Fruit fly (Drosophila melanogaster) whole organism, embryonic: ENCODE measurements around the gene inc.
A peak's percentile ranks its signal among the peaks of the same experiment; 100 is the strongest.

Source experiments
- CG10274 ChIP-seq: fragments of 200-800 bp; sonication (Bioruptor generic); optimal IDR thresholded peaks from 3 replicates; lab custom pipeline; 2017; ENCODE audit warnings: missing biosample characterization, mild to moderate bottlenecking, missing genetic modification characterization
- CG11093 ChIP-seq: fragments of 200-800 bp; sonication (Bioruptor generic); IDR thresholded peaks from 3 replicates; pipeline ENCODE4 v1.3.6; 2022; ENCODE audit warnings: missing biosample characterization, missing genetic modification characterization
- CG12299 ChIP-seq: fragments of 200-800 bp; sonication (Bioruptor generic); optimal IDR thresholded peaks from 2 replicates; lab custom pipeline; 2018; ENCODE audit warnings: missing biosample characterization, mild to moderate bottlenecking, missing genetic modification characterization
- CG13296 ChIP-seq: fragments of 200-800 bp; sonication (Bioruptor generic); optimal IDR thresholded peaks from 3 replicates; lab custom pipeline; 2018; ENCODE audit warnings: missing biosample characterization, mild to moderate bottlenecking, missing genetic modification characterization
- CG1529 ChIP-seq: fragments of 200-800 bp; sonication (Bioruptor generic); optimal IDR thresholded peaks from 3 replicates; lab custom pipeline; 2018; ENCODE audit warnings: missing biosample characterization, missing genetic modification characterization
- CG15514 ChIP-seq: fragments of 200-800 bp; sonication (Bioruptor generic); optimal IDR thresholded peaks from 3 replicates; lab custom pipeline; 2017; ENCODE audit warnings: missing biosample characterization, missing genetic modification characterization, mild to moderate bottlenecking, moderate library complexity, missing genetic modification reagents
- CG16815 ChIP-seq: fragments of 200-800 bp; sonication (Bioruptor generic); optimal IDR thresholded peaks from 3 replicates; lab custom pipeline; 2017; ENCODE audit warnings: missing biosample characterization, mild to moderate bottlenecking, missing genetic modification characterization
- CG17612 ChIP-seq: fragments of 200-800 bp; sonication (Bioruptor generic); IDR thresholded peaks from 2 replicates; pipeline ENCODE4 v1.3.6; 2022; ENCODE audit warnings: missing biosample characterization, missing genetic modification characterization
- CG17912 ChIP-seq: fragments of 200-800 bp; sonication (Bioruptor generic); optimal IDR thresholded peaks from 2 replicates; lab custom pipeline; 2018; ENCODE audit warnings: missing biosample characterization, mild to moderate bottlenecking, missing genetic modification characterization
- CG3726 ChIP-seq: fragments of 200-800 bp; sonication (Bioruptor generic); IDR thresholded peaks from 3 replicates; pipeline ENCODE4, ENCODE4 v1.3.6; 2022; ENCODE audit warnings: missing biosample characterization, missing genetic modification characterization
- CG4360 ChIP-seq: fragments of 200-800 bp; sonication (Bioruptor generic); IDR thresholded peaks from 2 replicates; pipeline ENCODE4 v1.3.6; 2022; ENCODE audit warnings: missing biosample characterization, missing genetic modification characterization
- CG6765 ChIP-seq: fragments of 200-800 bp; sonication (Bioruptor generic); optimal IDR thresholded peaks from 3 replicates; lab custom pipeline; 2017; ENCODE audit warnings: missing biosample characterization, mild to moderate bottlenecking, missing genetic modification characterization
- CG6813 ChIP-seq: fragments of 200-800 bp; sonication (Bioruptor generic); optimal IDR thresholded peaks from 2 replicates; lab custom pipeline; 2017; ENCODE audit warnings: missing biosample characterization, missing genetic modification characterization, mild to moderate bottlenecking, moderate library complexity, missing genetic modification reagents
- CG7271 ChIP-seq: fragments of 200-800 bp; sonication (Bioruptor generic); optimal IDR thresholded peaks from 2 replicates; lab custom pipeline; 2018; ENCODE audit warnings: missing biosample characterization, mild to moderate bottlenecking, missing genetic modification characterization, moderate library complexity
- CG7786 ChIP-seq: fragments of 200-800 bp; sonication (Bioruptor generic); optimal IDR thresholded peaks from 2 replicates; lab custom pipeline; 2016; ENCODE audit warnings: missing biosample characterization, missing genetic modification characterization
- CG8944 ChIP-seq: fragments of 200-800 bp; sonication (Bioruptor generic); optimal IDR thresholded peaks from 3 replicates; lab custom pipeline; 2016; ENCODE audit warnings: missing biosample characterization, missing genetic modification characterization
- CG9876 ChIP-seq: fragments of 200-800 bp; sonication (Bioruptor generic); optimal IDR thresholded peaks from 2 replicates; lab custom pipeline; 2016; ENCODE audit warnings: missing biosample characterization, missing genetic modification characterization
- Dek ChIP-seq: fragments of 200-800 bp; sonication (Bioruptor generic); optimal IDR thresholded peaks from 3 replicates; lab custom pipeline; 2019; ENCODE audit warnings: missing biosample characterization, mild to moderate bottlenecking, missing genetic modification characterization, moderate library complexity
- Dfd ChIP-seq, 2 experiments: fragments of >200 bp; optimal IDR thresholded peaks; 2 replicates each; lab custom pipeline; 2017; ENCODE audit warnings: missing biosample characterization in 2 of 2, missing genetic modification characterization in 2 of 2
- Doc2 ChIP-seq: fragments of 200-800 bp; sonication (Bioruptor generic); IDR thresholded peaks from 2 replicates; pipeline ENCODE4 v1.3.6; 2022; ENCODE audit warnings: missing biosample characterization, missing genetic modification characterization
- E2f2 ChIP-seq: fragments of 200-800 bp; sonication (Bioruptor generic); IDR thresholded peaks from 2 replicates; pipeline ENCODE4 v1.3.6; 2022; ENCODE audit warnings: missing biosample characterization, missing genetic modification characterization
- Elba2 ChIP-seq: fragments of 200-800 bp; sonication (Bioruptor generic); optimal IDR thresholded peaks from 3 replicates; lab custom pipeline; 2016; ENCODE audit warnings: missing biosample characterization, missing genetic modification characterization
- Gug ChIP-seq: fragments of 200-800 bp; sonication (Bioruptor generic); IDR thresholded peaks from 4 replicates; pipeline ENCODE4 v1.3.6; 2022; ENCODE audit warnings: missing biosample characterization, missing genetic modification characterization
- Hey ChIP-seq: fragments of 200-800 bp; sonication (Bioruptor generic); optimal IDR thresholded peaks from 3 replicates; lab custom pipeline; 2018; ENCODE audit warnings: missing biosample characterization, mild to moderate bottlenecking, missing genetic modification characterization
- HmgZ ChIP-seq: fragments of 200-800 bp; sonication (Bioruptor generic); optimal IDR thresholded peaks from 2 replicates; lab custom pipeline; 2018; ENCODE audit warnings: missing biosample characterization, mild to moderate bottlenecking, missing genetic modification characterization
- Hr3 ChIP-seq: fragments of 200-800 bp; sonication (Bioruptor generic); optimal IDR thresholded peaks from 3 replicates; lab custom pipeline; 2016; ENCODE audit warnings: missing biosample characterization, missing genetic modification characterization
- Myb ChIP-seq: fragments of 200-800 bp; sonication (Bioruptor generic); optimal IDR thresholded peaks from 2 replicates; lab custom pipeline; 2016; ENCODE audit warnings: missing biosample characterization, missing genetic modification characterization
- Nf-YB ChIP-seq: fragments of 200-800 bp; sonication (Bioruptor generic); optimal IDR thresholded peaks from 3 replicates; lab custom pipeline; 2019; ENCODE audit warnings: missing biosample characterization, mild to moderate bottlenecking, missing genetic modification characterization, moderate library complexity
- Optix ChIP-seq: fragments of 200-800 bp; sonication (Bioruptor generic); IDR thresholded peaks from 3 replicates; pipeline ENCODE4 v1.3.6; 2022; ENCODE audit warnings: missing biosample characterization, missing genetic modification characterization
- Pdp1 ChIP-seq, 2 experiments: fragments of 200-800 bp; sonication (Bioruptor generic); optimal IDR thresholded peaks; 3 replicates each; lab custom pipeline; 2016; ENCODE audit warnings: missing biosample characterization in 2 of 2, missing genetic modification characterization in 2 of 2, mild to moderate bottlenecking in 1 of 2, moderate library complexity in 1 of 2
- Rfx ChIP-seq: fragments of 200-800 bp; sonication (Bioruptor generic); IDR thresholded peaks from 2 replicates; pipeline ENCODE4 v1.3.6; 2022; ENCODE audit warnings: missing biosample characterization, missing genetic modification characterization
- Sin3A ChIP-seq: fragments of >200 bp; optimal IDR thresholded peaks from 2 replicates; lab custom pipeline; 2018
- TFAM ChIP-seq: fragments of 200-800 bp; sonication (Bioruptor generic); optimal IDR thresholded peaks from 2 replicates; lab custom pipeline; 2017; ENCODE audit warnings: missing biosample characterization, missing genetic modification characterization, inconsistent platforms
- Vsx1 ChIP-seq: fragments of 200-800 bp; sonication (Bioruptor generic); optimal IDR thresholded peaks from 2 replicates; lab custom pipeline; 2017; ENCODE audit warnings: missing biosample characterization, mild to moderate bottlenecking, missing genetic modification characterization, missing genetic modification reagents
- az2 ChIP-seq: fragments of 200-800 bp; sonication (Bioruptor generic); optimal IDR thresholded peaks from 3 replicates; lab custom pipeline; 2016; ENCODE audit warnings: missing biosample characterization, missing genetic modification characterization
- bigmax ChIP-seq: fragments of 200-800 bp; sonication (Bioruptor generic); optimal IDR thresholded peaks from 2 replicates; lab custom pipeline; 2018; ENCODE audit warnings: missing biosample characterization, mild to moderate bottlenecking, missing genetic modification characterization
- cad ChIP-seq: fragments of >200 bp; optimal IDR thresholded peaks from 2 replicates; lab custom pipeline; 2017; ENCODE audit warnings: missing biosample characterization, missing genetic modification characterization
- cwo ChIP-seq: fragments of 200-800 bp; sonication (Bioruptor generic); optimal IDR thresholded peaks from 3 replicates; lab custom pipeline; 2017; ENCODE audit warnings: missing biosample characterization, missing genetic modification characterization, mild to moderate bottlenecking, moderate library complexity, missing genetic modification reagents
- dati ChIP-seq: fragments of 200-800 bp; sonication (Bioruptor generic); IDR thresholded peaks from 2 replicates; pipeline ENCODE4 v1.3.6; 2022; ENCODE audit warnings: missing biosample characterization, missing genetic modification characterization
- disco-r ChIP-seq: fragments of 200-800 bp; sonication (Bioruptor generic); optimal IDR thresholded peaks from 2 replicates; lab custom pipeline; 2016; ENCODE audit warnings: missing biosample characterization, missing genetic modification characterization
- dmrt11E ChIP-seq: fragments of 200-800 bp; sonication (Bioruptor generic); optimal IDR thresholded peaks from 3 replicates; lab custom pipeline; 2018; ENCODE audit warnings: missing biosample characterization, mild to moderate bottlenecking, missing genetic modification characterization, moderate library complexity
- dysf ChIP-seq: fragments of 200-800 bp; sonication (Bioruptor generic); IDR thresholded peaks from 3 replicates; pipeline ENCODE4 v1.3.6; 2022; ENCODE audit warnings: missing biosample characterization, missing genetic modification characterization
- fd64A ChIP-seq: fragments of 200-800 bp; sonication (Bioruptor generic); optimal IDR thresholded peaks from 3 replicates; lab custom pipeline; 2018; ENCODE audit warnings: missing biosample characterization, mild to moderate bottlenecking, missing genetic modification characterization
- jumu ChIP-seq: fragments of 200-800 bp; sonication (Bioruptor generic); optimal IDR thresholded peaks from 3 replicates; lab custom pipeline; 2016; ENCODE audit warnings: missing biosample characterization, missing genetic modification characterization
- kah ChIP-seq: fragments of 200-800 bp; sonication (Bioruptor generic); optimal IDR thresholded peaks from 2 replicates; lab custom pipeline; 2018; ENCODE audit warnings: missing biosample characterization, mild to moderate bottlenecking, missing genetic modification characterization
- luna ChIP-seq: fragments of 200-800 bp; sonication (Bioruptor generic); optimal IDR thresholded peaks from 2 replicates; lab custom pipeline; 2016; ENCODE audit warnings: missing biosample characterization, missing genetic modification characterization
- nmo ChIP-seq: fragments of 200-800 bp; sonication (Bioruptor generic); optimal IDR thresholded peaks from 2 replicates; lab custom pipeline; 2018; ENCODE audit warnings: missing biosample characterization, mild to moderate bottlenecking, missing genetic modification characterization, moderate library complexity
- sima ChIP-seq: fragments of 200-800 bp; sonication (Bioruptor generic); optimal IDR thresholded peaks from 2 replicates; lab custom pipeline; 2016; ENCODE audit warnings: missing biosample characterization, missing genetic modification characterization
- slou ChIP-seq: fragments of 200-800 bp; sonication (Bioruptor generic); optimal IDR thresholded peaks from 3 replicates; lab custom pipeline; 2016; ENCODE audit warnings: missing biosample characterization, missing genetic modification characterization
- sug ChIP-seq: fragments of 200-800 bp; optimal IDR thresholded peaks from 2 replicates; lab custom pipeline; 2019; ENCODE audit warnings: missing biosample characterization, mild to moderate bottlenecking, missing genetic modification characterization, moderate library complexity
- tgo ChIP-seq: fragments of 200-800 bp; sonication (Bioruptor generic); IDR thresholded peaks from 3 replicates; pipeline ENCODE4 v1.3.6; 2022; ENCODE audit warnings: missing biosample characterization, missing genetic modification characterization
- tin ChIP-seq: fragments of 200-800 bp; sonication (Bioruptor generic); optimal IDR thresholded peaks from 3 replicates; lab custom pipeline; 2016; ENCODE audit warnings: missing biosample characterization, missing genetic modification characterization
- toy ChIP-seq: fragments of 200-800 bp; sonication (Bioruptor generic); IDR thresholded peaks from 2 replicates; pipeline ENCODE4 v1.3.6; 2022; ENCODE audit warnings: missing biosample characterization, missing genetic modification characterization

inc gene

dm6 chrX:1476848-1477247, 6.4 kb upstream of the inc start, which contains the start of the genes Rab27 and mei-38 (continued):
- no peak for TF ChIP-seq bigmax (GFP tag; lab: Kevin White, UChicago)
- peak; percentile 33 for TF ChIP-seq HmgZ (tag; lab: Kevin White, UChicago)
- TF ChIP-seq sug (tag; lab: Kevin White, UChicago), result no peak
- TF ChIP-seq Dfd (GFP tag; optimal IDR thresholded peaks at IDR 0.05; lab: Kevin White, UChicago), result no peak
- no peak for TF ChIP-seq Dek (tag; lab: Kevin White, UChicago)
- no peak for TF ChIP-seq CG9876
- no peak for TF ChIP-seq CG16815 (GFP tag; lab: Kevin White, UChicago)
- no peak for TF ChIP-seq Gug (GFP tag; lab: Robert Waterston, UW)
- no peak for TF ChIP-seq tin (GFP tag; lab: Kevin White, UChicago)
- no peak for TF ChIP-seq dati (GFP tag; lab: Robert Waterston, UW)
- TF ChIP-seq CG7786 (GFP tag; lab: Kevin White, UChicago), result peak; percentile 36
- TF ChIP-seq TFAM (GFP tag; lab: Kevin White, UChicago), result no peak
- TF ChIP-seq sima, result no peak
- TF ChIP-seq CG7271 (tag; lab: Kevin White, UChicago), result no peak
- no peak for TF ChIP-seq nmo (GFP tag; lab: Kevin White, UChicago)
- peak; percentile 44 for TF ChIP-seq jumu (GFP tag; lab: Kevin White, UChicago)
- TF ChIP-seq CG17612 (GFP tag; lab: Robert Waterston, UW), result no peak
- TF ChIP-seq CG8944 (GFP tag; lab: Kevin White, UChicago), result no peak
- TF ChIP-seq cad, result no peak
- peak; percentile 64 for TF ChIP-seq Rfx
- no peak for TF ChIP-seq Hey (tag; lab: Kevin White, UChicago)
- TF ChIP-seq CG11093 (GFP tag; lab: Robert Waterston, UW), result no peak
- no peak for TF ChIP-seq CG10274 (GFP tag; lab: Kevin White, UChicago)
- TF ChIP-seq Vsx1 (GFP tag; lab: Kevin White, UChicago), result no peak
- TF ChIP-seq E2f2 (GFP tag; lab: Robert Waterston, UW), result peak; percentile 97
- TF ChIP-seq CG12299 (tag; lab: Kevin White, UChicago), result no peak
- peak; percentile 75 for TF ChIP-seq Myb
- peak in 1 of 2 experiments; percentile 28 for TF ChIP-seq Pdp1 (GFP tag; optimal IDR thresholded peaks at IDR 0.05; lab: Kevin White, UChicago)
- TF ChIP-seq Hr3 (GFP tag; lab: Kevin White, UChicago), result no peak
- peak; percentile 62 for TF ChIP-seq CG15514 (GFP tag; lab: Kevin White, UChicago)
- TF ChIP-seq kah (GFP tag; lab: Kevin White, UChicago), result no peak
- no peak for TF ChIP-seq toy (GFP tag; lab: Robert Waterston, UW)
- TF ChIP-seq CG3726 (GFP tag; lab: Robert Waterston, UW), result no peak
- no peak for TF ChIP-seq Elba2 (GFP tag; lab: Kevin White, UChicago)
- TF ChIP-seq disco-r, result no peak
- no peak for TF ChIP-seq fd64A (GFP tag; lab: Kevin White, UChicago)
- no peak for TF ChIP-seq tgo (GFP tag; lab: Robert Waterston, UW)
- no peak for TF ChIP-seq slou (GFP tag; lab: Kevin White, UChicago)
- no peak for TF ChIP-seq az2 (GFP tag; lab: Kevin White, UChicago)
- no peak for TF ChIP-seq Nf-YB (GFP tag; lab: Kevin White, UChicago)
- TF ChIP-seq CG13296 (GFP tag; lab: Kevin White, UChicago), result no peak
- no peak for TF ChIP-seq Optix (GFP tag; lab: Robert Waterston, UW)
- no peak for TF ChIP-seq dysf (GFP tag; lab: Robert Waterston, UW)
- no peak for TF ChIP-seq dmrt11E
- no peak for TF ChIP-seq CG4360
- TF ChIP-seq CG17912, result no peak
- TF ChIP-seq Doc2 (GFP tag; lab: Robert Waterston, UW), result no peak
- peak; percentile 59 for TF ChIP-seq Sin3A
- no peak for TF ChIP-seq CG1529 (GFP tag; lab: Kevin White, UChicago)
- TF ChIP-seq cwo (GFP tag; lab: Kevin White, UChicago), result no peak
- no peak for TF ChIP-seq CG6765 (GFP tag; lab: Kevin White, UChicago)
- TF ChIP-seq luna, result no peak
- TF ChIP-seq CG6813, result no peak
